Fruit fly (Drosophila melanogaster): ENCODE data around the gene CG42594.

DNA sequence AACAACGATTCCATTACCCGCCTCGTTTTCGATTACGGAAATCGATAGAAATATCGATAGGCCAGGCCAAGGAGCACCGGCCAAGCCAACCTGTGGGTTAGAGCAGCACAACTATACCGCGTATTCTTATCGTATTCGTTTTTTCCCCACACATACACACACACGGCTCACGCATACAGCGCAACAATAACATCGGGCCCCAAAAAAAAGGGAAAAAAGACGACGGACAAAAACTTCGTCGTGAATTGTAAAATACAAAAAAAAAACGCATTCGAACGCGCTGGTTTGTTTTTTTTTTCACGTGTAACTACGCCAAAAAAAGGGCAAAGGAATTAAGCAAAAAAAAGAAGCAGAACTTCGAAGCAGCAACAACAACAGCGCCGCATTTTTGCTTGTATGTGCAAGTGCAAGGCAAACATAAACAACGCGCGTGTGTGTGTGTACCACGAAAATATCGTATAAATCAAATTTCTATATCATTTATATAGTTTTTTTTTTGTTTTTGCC is 68.3 kb downstream of the CG42594 start, which contains the start of gene CG32772:
- peak; percentile 91 for TF ChIP-seq OdsH (GFP tag; optimal IDR thresholded peaks at IDR 0.05)
- peak; percentile 99 for TF ChIP-seq spab (GFP tag; optimal IDR thresholded peaks at IDR 0.05)
- peak; percentile 95 for TF ChIP-seq achi (GFP tag; optimal IDR thresholded peaks at IDR 0.05)
- peak; percentile 74 for TF ChIP-seq CG4318 (GFP tag; optimal IDR thresholded peaks at IDR 0.05)
- TF ChIP-seq CG8632 (GFP tag; optimal IDR thresholded peaks at IDR 0.05), result peak; percentile 99

Data from whole organism, prepupa.